Worm (Caenorhabditis elegans): ENCODE results near the gene scp-1.

scp-1 gene

ce11 chrII:9313335-9313734, 20.5 kb upstream of the scp-1 start:
- no peak for TF ChIP-seq nhr-25 (tag; optimal IDR thresholded peaks at IDR 0.05)
- TF ChIP-seq nhr-76 (tag; optimal IDR thresholded peaks at IDR 0.05) = no peak
- no peak for TF ChIP-seq egl-5 (tag; optimal IDR thresholded peaks at IDR 0.05)
- TF ChIP-seq mml-1 (tag; optimal IDR thresholded peaks at IDR 0.05) = no peak
- no peak for TF ChIP-seq fkh-10 (GFP tag; optimal IDR thresholded peaks at IDR 0.05)
- no peak for TF ChIP-seq aly-2 (tag; optimal IDR thresholded peaks at IDR 0.05)
- TF ChIP-seq pha-4 (tag; optimal IDR thresholded peaks at IDR 0.05) = no peak
- TF ChIP-seq elt-1 (tag; optimal IDR thresholded peaks at IDR 0.05) = no peak
- TF ChIP-seq nhr-43 (tag; optimal IDR thresholded peaks at IDR 0.05; ENCODE audit: poor library complexity, severe bottlenecking) = no peak

- TF ChIP-seq egl-5 (tag; optimal IDR thresholded peaks at IDR 0.05) (no peak), lin-39 (tag; optimal IDR thresholded peaks at IDR 0.05) (no peak), pqm-1 (tag; optimal IDR thresholded peaks at IDR 0.05) (no peak), nhr-11 (tag; optimal IDR thresholded peaks at IDR 0.05) (no peak), elt-1 (tag; optimal IDR thresholded peaks at IDR 0.05) (no peak), fos-1 (tag; optimal IDR thresholded peaks at IDR 0.05) (no peak), sea-2 (GFP tag; optimal IDR thresholded peaks at IDR 0.05) (no peak), eor-1 (tag; optimal IDR thresholded peaks at IDR 0.05) (no peak), ZK546.5 (tag; optimal IDR thresholded peaks at IDR 0.05) (no peak), lin-15B (tag; optimal IDR thresholded peaks at IDR 0.05) (no peak), nhr-12 (tag; optimal IDR thresholded peaks at IDR 0.05) (no peak), elt-3 (tag; optimal IDR thresholded peaks at IDR 0.05) (no peak)
Measured at ce11 chrII:9314733-9315132, 19.1 kb upstream of the scp-1 start.

ce11 chrII:9315692-9316091, 18.1 kb upstream of the scp-1 start:
- TF ChIP-seq fkh-10 (GFP tag; optimal IDR thresholded peaks at IDR 0.05) = no peak
- no peak for TF ChIP-seq elt-3 (tag; optimal IDR thresholded peaks at IDR 0.05)
- no peak for TF ChIP-seq nhr-11 (tag; optimal IDR thresholded peaks at IDR 0.05)
- no peak for TF ChIP-seq nhr-25 (tag; optimal IDR thresholded peaks at IDR 0.05)
- no peak for TF ChIP-seq nhr-67 (tag; optimal IDR thresholded peaks at IDR 0.05)
- peak; percentile 59 for TF ChIP-seq unc-62 (GFP tag; optimal IDR thresholded peaks at IDR 0.05)
- TF ChIP-seq nhr-28 (tag; optimal IDR thresholded peaks at IDR 0.05) = no peak
- TF ChIP-seq nfya-1 (tag; optimal IDR thresholded peaks at IDR 0.05; ENCODE audit: insufficient read depth) = peak; percentile 1

ce11 chrII:9316801-9317200, 17.0 kb upstream of the scp-1 start:
- TF ChIP-seq unc-62 (GFP tag; optimal IDR thresholded peaks at IDR 0.05) (no peak), ceh-16 (tag; optimal IDR thresholded peaks at IDR 0.05) (no peak), nhr-11 (tag; optimal IDR thresholded peaks at IDR 0.05) (no peak), unc-39 (tag; optimal IDR thresholded peaks at IDR 0.05) (no peak), fos-1 (tag; optimal IDR thresholded peaks at IDR 0.05) (no peak), nhr-23 (tag; optimal IDR thresholded peaks at IDR 0.05) (no peak), ZK546.5 (tag; optimal IDR thresholded peaks at IDR 0.05) (no peak), hmg-11 (tag; optimal IDR thresholded peaks at IDR 0.05) (no peak), fkh-2 (tag; optimal IDR thresholded peaks at IDR 0.05) (no peak), lin-39 (tag; optimal IDR thresholded peaks at IDR 0.05) (no peak), pqm-1 (tag; optimal IDR thresholded peaks at IDR 0.05) (no peak), ceh-28 (tag; optimal IDR thresholded peaks at IDR 0.05) (no peak), nhr-76 (tag; optimal IDR thresholded peaks at IDR 0.05) (no peak), R02D3.7 (tag; optimal IDR thresholded peaks at IDR 0.05) (no peak), egl-27 (tag; optimal IDR thresholded peaks at IDR 0.05) (no peak)

ce11 chrII:9319058-9319915, 14.5 kb upstream of the scp-1 start, which contains the start of the genes csa-1 and wdfy-2:
Gene csa-1 (minus strand): TSS chrII:9319726.
Gene wdfy-2 (plus strand): TSS chrII:9319865.
- TF ChIP-seq pha-4 (tag; optimal IDR thresholded peaks at IDR 0.05) = peak; percentile 70
- TF ChIP-seq elt-2 (tag; optimal IDR thresholded peaks at IDR 0.05) = peak; percentile 8
- no peak for TF ChIP-seq nhr-25 (tag; optimal IDR thresholded peaks at IDR 0.05)
- peak; percentile 41 for TF ChIP-seq nfya-1 (tag; optimal IDR thresholded peaks at IDR 0.05; ENCODE audit: insufficient read depth)
